Worm (Caenorhabditis elegans): Measurements from ENCODE around the gene sqd-1.

sqd-1 gene

DNA sequence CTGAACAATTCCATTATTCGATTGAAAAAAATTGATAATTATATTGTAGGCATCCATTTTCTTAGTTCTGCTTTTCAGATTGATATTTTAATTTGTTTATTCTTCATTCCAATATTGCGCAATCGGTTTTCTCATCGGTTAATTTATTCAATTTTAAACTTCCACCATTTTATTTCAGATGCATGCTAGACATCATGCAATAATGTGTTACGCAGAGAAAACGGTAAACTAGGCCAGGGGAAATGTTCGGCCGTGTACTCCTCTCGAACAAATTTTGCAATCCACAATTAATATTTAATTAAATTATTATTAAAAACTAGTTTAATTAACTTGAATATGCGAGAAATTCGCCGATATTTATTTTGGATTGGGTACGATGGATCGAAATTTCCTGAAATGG lies 2.3 kb upstream of the sqd-1 start, which contains the start of gene Y73B6BL.29 (continued):
- no peak for TF ChIP-seq spr-3 (GFP tag; optimal IDR thresholded peaks at IDR 0.05)
- TF ChIP-seq ces-1 (GFP tag; optimal IDR thresholded peaks at IDR 0.05): peak; percentile 15
- TF ChIP-seq saeg-2 (GFP tag; IDR thresholded peaks at IDR 0.05): no peak

DNA sequence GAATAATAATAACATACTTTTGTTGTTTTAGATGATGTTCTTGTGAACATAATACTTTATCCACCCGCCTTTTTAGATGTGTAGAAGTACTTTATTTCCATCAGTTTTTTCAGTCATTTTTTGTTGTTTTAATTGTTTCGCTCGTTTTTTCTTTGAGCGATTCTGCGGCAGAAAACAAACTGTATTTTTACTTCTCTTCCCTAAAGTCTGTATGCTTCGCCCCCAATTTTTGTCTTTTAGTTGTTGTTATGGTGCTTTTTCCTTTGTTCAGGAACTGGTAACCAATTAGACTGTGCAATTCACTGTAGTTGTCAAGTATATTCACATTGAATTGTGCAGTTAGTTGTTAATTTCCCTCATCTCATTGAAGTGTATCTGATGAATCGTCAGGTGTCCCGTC lies 1.8 kb downstream of the sqd-1 start:
- TF ChIP-seq lin-1 (GFP tag; IDR thresholded peaks at IDR 0.05): 0 out of 2 replicates have a peak, but pooled peaks have one; percentile 8
- no peak for TF ChIP-seq ceh-32 (tag; optimal IDR thresholded peaks at IDR 0.05; ENCODE audit: poor library complexity)
- TF ChIP-seq Y5F2A.4 (GFP tag; optimal IDR thresholded peaks at IDR 0.05): peak; percentile 3
- TF ChIP-seq snpc-1.2 (GFP tag; IDR thresholded peaks at IDR 0.05): peak; percentile 77
- TF ChIP-seq ceh-44 (GFP tag; IDR thresholded peaks at IDR 0.05): no peak
- no peak for TF ChIP-seq nhr-42 (GFP tag; IDR thresholded peaks at IDR 0.05)
- peak; percentile 64 for TF ChIP-seq lin-38 (GFP tag; IDR thresholded peaks at IDR 0.05)
- TF ChIP-seq lim-7 (GFP tag; IDR thresholded peaks at IDR 0.05): no peak
- peak; percentile 18; the same call in 1 of the 2 replicates for TF ChIP-seq pha-4 (GFP tag; IDR thresholded peaks at IDR 0.05)
- TF ChIP-seq pha-4 (tag; optimal IDR thresholded peaks at IDR 0.05): no peak
- no peak for TF ChIP-seq mdl-1 (tag; optimal IDR thresholded peaks at IDR 0.05)
- 0 out of 2 replicates have a peak, but pooled peaks have one; percentile 43 for TF ChIP-seq mxl-2 (GFP tag; conservative IDR thresholded peaks at IDR 0.05)
- peak; percentile 10 for TF ChIP-seq spr-3 (GFP tag; optimal IDR thresholded peaks at IDR 0.05)
- no peak for TF ChIP-seq dve-1 (tag; optimal IDR thresholded peaks at IDR 0.05; ENCODE audit: insufficient read depth)
- peak; percentile 51 for TF ChIP-seq F49E8.2 (tag; optimal IDR thresholded peaks at IDR 0.05; ENCODE audit: borderline replicate concordance)
- no peak for TF ChIP-seq Y75B8A.6 (GFP tag; IDR thresholded peaks at IDR 0.05)
- no peak for TF ChIP-seq nhr-77 (tag; optimal IDR thresholded peaks at IDR 0.05)

DNA sequence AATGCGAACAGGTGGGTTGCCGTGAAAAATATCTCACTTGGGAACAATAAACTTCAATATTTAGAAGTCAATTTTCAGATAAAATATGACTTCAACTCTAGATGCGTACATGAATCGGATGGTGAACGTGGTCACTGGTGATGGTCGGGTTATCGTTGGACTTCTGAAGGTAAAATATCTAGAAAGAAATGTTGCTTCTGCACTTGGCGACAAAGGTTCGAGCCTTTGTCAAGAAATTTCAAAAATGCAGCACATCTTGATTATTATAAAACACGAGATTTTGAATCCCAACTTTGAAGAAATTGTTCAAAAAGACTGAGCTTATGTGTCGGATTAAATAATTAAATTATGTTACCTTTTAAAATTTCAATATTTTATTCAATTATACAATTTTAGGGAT lies 2.5 kb downstream of the sqd-1 start, which contains the start of gene lsm-8:
Gene lsm-8, plus strand, starts transcription at position 79 of the 400 bp plus-strand sequence.
- TF ChIP-seq lsy-2 (tag; optimal IDR thresholded peaks at IDR 0.05) (no peak), dve-1 (tag; optimal IDR thresholded peaks at IDR 0.05; ENCODE audit: insufficient read depth) (no peak), zag-1 (tag; optimal IDR thresholded peaks at IDR 0.05) (no peak), lin-38 (GFP tag; IDR thresholded peaks at IDR 0.05) (no peak), mes-2 (tag; optimal IDR thresholded peaks at IDR 0.05; ENCODE audit: poor library complexity, severe bottlenecking) (peak; percentile 15)

DNA sequence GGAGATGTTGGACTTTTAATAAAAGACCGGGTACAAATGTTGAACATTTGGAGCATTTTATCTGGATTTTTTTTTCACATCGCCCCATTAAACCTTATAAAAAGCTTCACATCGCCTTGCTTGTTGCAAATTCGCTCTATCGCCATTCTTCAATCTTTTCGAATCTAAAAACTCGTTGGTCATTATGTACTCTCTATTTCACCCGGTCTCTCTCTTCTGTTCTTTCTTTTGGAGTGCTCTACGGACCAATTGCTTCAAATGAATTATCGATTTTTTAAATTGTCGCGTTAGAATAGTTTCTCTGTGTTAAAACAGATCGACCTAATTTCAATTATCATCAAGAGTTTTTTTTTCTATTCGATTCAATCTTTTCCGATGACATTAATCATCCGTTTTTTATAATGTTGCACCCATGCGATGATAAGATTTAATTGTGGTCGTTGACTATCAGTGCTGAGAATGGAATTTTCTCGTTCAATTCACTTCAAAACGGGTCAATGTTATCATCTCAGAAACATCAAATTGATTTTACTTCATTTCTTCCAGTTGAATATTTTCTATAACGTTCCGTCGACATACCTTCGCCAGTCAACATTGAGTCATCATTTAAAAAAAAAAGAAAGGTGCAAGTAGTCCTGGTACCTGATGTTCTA lies 3.5 kb downstream of the sqd-1 start:
- no peak for TF ChIP-seq lim-7 (GFP tag; IDR thresholded peaks at IDR 0.05)
- no peak for TF ChIP-seq ceh-32 (tag; optimal IDR thresholded peaks at IDR 0.05; ENCODE audit: poor library complexity)
- TF ChIP-seq F44E2.7 (GFP tag; IDR thresholded peaks at IDR 0.05): no peak
- peak; percentile 17 for TF ChIP-seq T20F7.1 (GFP tag; optimal IDR thresholded peaks at IDR 0.05)
- peak; percentile 38 for TF ChIP-seq dve-1 (tag; optimal IDR thresholded peaks at IDR 0.05; ENCODE audit: insufficient read depth)
- TF ChIP-seq hmg-1.1 (GFP tag; IDR thresholded peaks at IDR 0.05): no peak
- TF ChIP-seq lin-39 (tag; optimal IDR thresholded peaks at IDR 0.05): no peak
- peak; percentile 46 for TF ChIP-seq hlh-11 (tag; optimal IDR thresholded peaks at IDR 0.05)
- peak; percentile 69 for TF ChIP-seq ceh-28 (tag; optimal IDR thresholded peaks at IDR 0.05)
- TF ChIP-seq nhr-77 (tag; optimal IDR thresholded peaks at IDR 0.05): no peak
- TF ChIP-seq mep-1 (tag; optimal IDR thresholded peaks at IDR 0.05): no peak
- TF ChIP-seq ZK546.5 (tag; optimal IDR thresholded peaks at IDR 0.05): no peak
- TF ChIP-seq nhr-6 (tag; optimal IDR thresholded peaks at IDR 0.05): no peak
- peak; percentile 43; the same call in 1 of the 2 replicates for TF ChIP-seq dmd-6 (GFP tag; IDR thresholded peaks at IDR 0.05)
- TF ChIP-seq daf-16 (GFP tag; optimal IDR thresholded peaks at IDR 0.05): no peak
- TF ChIP-seq daf-16 (tag; optimal IDR thresholded peaks at IDR 0.05): peak; percentile 59
- TF ChIP-seq attf-4 (tag; optimal IDR thresholded peaks at IDR 0.05): no peak
- no peak for TF ChIP-seq zfp-3 (GFP tag; conservative IDR thresholded peaks at IDR 0.05)
- no peak for TF ChIP-seq nhr-42 (GFP tag; IDR thresholded peaks at IDR 0.05)
- no peak for TF ChIP-seq D1046.2 (GFP tag; IDR thresholded peaks at IDR 0.05)
- peak; percentile 64 for TF ChIP-seq nhr-28 (tag; optimal IDR thresholded peaks at IDR 0.05)
- TF ChIP-seq ceh-20 (GFP tag; IDR thresholded peaks at IDR 0.05): 0 out of 2 replicates have a peak, but pooled peaks have one; percentile 25
- peak in 1 of 2 experiments; percentile 59 for TF ChIP-seq lsy-2 (tag; optimal IDR thresholded peaks at IDR 0.05)
- TF ChIP-seq zip-2 (tag; optimal IDR thresholded peaks at IDR 0.05): no peak
- peak; percentile 17 for TF ChIP-seq dpl-1 (GFP tag; optimal IDR thresholded peaks at IDR 0.05)
- TF ChIP-seq ctbp-1 (GFP tag; IDR thresholded peaks at IDR 0.05): no peak
- peak; percentile 40 for TF ChIP-seq pqm-1 (tag; optimal IDR thresholded peaks at IDR 0.05)
- no peak for TF ChIP-seq unc-130 (GFP tag; optimal IDR thresholded peaks at IDR 0.05)
